Fruit fly (Drosophila melanogaster) whole organism, prepupa: ENCODE results near the gene CG1662.

Source experiments
- Blimp-1 ChIP-seq: fragments of 200-800 bp; sonication (Bioruptor generic); optimal IDR thresholded peaks from 3 replicates; lab custom pipeline; 2017; ENCODE audit warnings: missing biosample characterization, missing genetic modification characterization, mild to moderate bottlenecking, moderate library complexity, missing genetic modification reagents
- CG10669 ChIP-seq: fragments of 200-800 bp; sonication (Bioruptor generic); optimal IDR thresholded peaks from 3 replicates; lab custom pipeline; 2018; ENCODE audit warnings: missing biosample characterization, mild to moderate bottlenecking, missing genetic modification characterization, moderate library complexity
- CG11294 ChIP-seq: fragments of 200-800 bp; sonication (Bioruptor generic); IDR thresholded peaks from 2 replicates; pipeline ENCODE4 v1.3.6; 2022; ENCODE audit warnings: missing biosample characterization, missing genetic modification characterization
- CG11762 ChIP-seq: fragments of 200-800 bp; sonication (Bioruptor generic); optimal IDR thresholded peaks from 3 replicates; lab custom pipeline; 2016; ENCODE audit warnings: missing biosample characterization, missing genetic modification characterization; ENCODE audit not compliant: insufficient read depth
- CG11902 ChIP-seq: fragments of 200-800 bp; sonication (Bioruptor generic); optimal IDR thresholded peaks from 3 replicates; lab custom pipeline; 2016; ENCODE audit warnings: missing biosample characterization, missing genetic modification characterization
- CG15336 ChIP-seq: fragments of 200-800 bp; sonication (Bioruptor generic); IDR thresholded peaks from 2 replicates; pipeline ENCODE4 v1.3.6; 2022; ENCODE audit warnings: missing biosample characterization, missing genetic modification characterization
- CG1621 ChIP-seq: fragments of 200-800 bp; sonication (Bioruptor generic); optimal IDR thresholded peaks from 3 replicates; lab custom pipeline; 2018; ENCODE audit warnings: missing biosample characterization, mild to moderate bottlenecking, missing genetic modification characterization
- CG16779 ChIP-seq: fragments of 200-800 bp; sonication (Bioruptor generic); optimal IDR thresholded peaks from 3 replicates; lab custom pipeline; 2017; ENCODE audit warnings: missing biosample characterization, mild to moderate bottlenecking, missing genetic modification characterization
- CG31627 ChIP-seq: fragments of 200-800 bp; sonication (Bioruptor generic); optimal IDR thresholded peaks from 3 replicates; lab custom pipeline; 2016; ENCODE audit warnings: missing biosample characterization, missing genetic modification characterization
- CG32006 ChIP-seq: fragments of 200-800 bp; sonication (Bioruptor generic); optimal IDR thresholded peaks from 3 replicates; lab custom pipeline; 2017; ENCODE audit warnings: missing biosample characterization, mild to moderate bottlenecking, missing genetic modification characterization
- CG34406 ChIP-seq: fragments of 200-800 bp; sonication (Bioruptor generic); optimal IDR thresholded peaks from 3 replicates; lab custom pipeline; 2016; ENCODE audit warnings: missing biosample characterization, missing genetic modification characterization
- CG3919 ChIP-seq: fragments of 200-800 bp; sonication (Bioruptor generic); optimal IDR thresholded peaks from 3 replicates; lab custom pipeline; 2016; ENCODE audit warnings: missing biosample characterization, missing genetic modification characterization
- CG4318 ChIP-seq: fragments of 200-800 bp; sonication (Bioruptor generic); optimal IDR thresholded peaks from 3 replicates; lab custom pipeline; 2017; ENCODE audit warnings: missing biosample characterization, mild to moderate bottlenecking, missing genetic modification characterization
- CG6163 ChIP-seq: fragments of 200-800 bp; sonication (Bioruptor generic); IDR thresholded peaks from 3 replicates; pipeline ENCODE4 v1.3.6; 2022; ENCODE audit warnings: missing biosample characterization, missing genetic modification characterization
- CG6276 ChIP-seq: fragments of 200-800 bp; sonication (Bioruptor generic); optimal IDR thresholded peaks from 2 replicates; lab custom pipeline; 2017; ENCODE audit warnings: missing biosample characterization, mild to moderate bottlenecking, missing genetic modification characterization
- CG8319 ChIP-seq: fragments of 200-800 bp; sonication (Bioruptor generic); optimal IDR thresholded peaks from 3 replicates; lab custom pipeline; 2016; ENCODE audit warnings: missing biosample characterization, missing genetic modification characterization
- CG8632 ChIP-seq: fragments of 200-800 bp; sonication (Bioruptor generic); optimal IDR thresholded peaks from 3 replicates; lab custom pipeline; 2016; ENCODE audit warnings: missing biosample characterization, missing genetic modification characterization
- Eip78C ChIP-seq: fragments of 200-800 bp; sonication (Bioruptor generic); peaks from one replicate; lab custom pipeline; 2016; ENCODE audit warnings: missing biosample characterization, missing genetic modification characterization
- Eip93F ChIP-seq: fragments of 200-800 bp; sonication (Bioruptor generic); optimal IDR thresholded peaks from 2 replicates; lab custom pipeline; 2016; ENCODE audit warnings: missing biosample characterization, mild to moderate bottlenecking, missing genetic modification characterization
- Ets21C ChIP-seq: fragments of 200-800 bp; sonication (Bioruptor generic); optimal IDR thresholded peaks from 3 replicates; lab custom pipeline; 2016; ENCODE audit warnings: missing biosample characterization, missing genetic modification characterization
- Ets96B ChIP-seq: fragments of 200-800 bp; optimal IDR thresholded peaks from 2 replicates; lab custom pipeline; 2019; ENCODE audit warnings: missing biosample characterization, mild to moderate bottlenecking, missing genetic modification characterization, moderate library complexity
- Gug ChIP-seq: fragments of 200-800 bp; sonication (Bioruptor generic); IDR thresholded peaks from 2 replicates; pipeline ENCODE4 v1.3.6; 2022; ENCODE audit warnings: missing biosample characterization, missing genetic modification characterization
- Hr38 ChIP-seq: sonication (Bioruptor generic); optimal IDR thresholded peaks from 2 replicates; lab custom pipeline; 2016; ENCODE audit warnings: missing biosample characterization, missing genetic modification characterization
- Hr39 ChIP-seq: fragments of 200-800 bp; sonication (Bioruptor generic); optimal IDR thresholded peaks from 2 replicates; lab custom pipeline; 2016; ENCODE audit warnings: missing biosample characterization, missing genetic modification characterization
- OdsH ChIP-seq: fragments of 200-800 bp; sonication (Bioruptor generic); optimal IDR thresholded peaks from 3 replicates; lab custom pipeline; 2016; ENCODE audit warnings: missing biosample characterization, missing genetic modification characterization
- Sox14 ChIP-seq: fragments of 200-800 bp; sonication (Bioruptor generic); optimal IDR thresholded peaks from 3 replicates; lab custom pipeline; 2016; ENCODE audit warnings: missing biosample characterization, missing genetic modification characterization
- Sox15 ChIP-seq: fragments of 200-800 bp; sonication (Bioruptor generic); optimal IDR thresholded peaks from 3 replicates; lab custom pipeline; 2016; ENCODE audit warnings: missing biosample characterization, missing genetic modification characterization
- cyc ChIP-seq: fragments of 200-800 bp; sonication (Bioruptor generic); optimal IDR thresholded peaks from 3 replicates; lab custom pipeline; 2016; ENCODE audit warnings: missing biosample characterization, missing genetic modification characterization
- dac ChIP-seq: fragments of 200-800 bp; sonication (Bioruptor generic); optimal IDR thresholded peaks from 2 replicates; lab custom pipeline; 2017; ENCODE audit warnings: missing biosample characterization, mild to moderate bottlenecking, missing genetic modification characterization
- dsx ChIP-seq: fragments of 200-800 bp; optimal IDR thresholded peaks from 3 replicates; lab custom pipeline; 2019; ENCODE audit warnings: missing biosample characterization, mild to moderate bottlenecking, missing genetic modification characterization, moderate library complexity; ENCODE audit not compliant: poor library complexity, severe bottlenecking
- eg ChIP-seq: fragments of 200-800 bp; sonication (Bioruptor generic); IDR thresholded peaks from 3 replicates; pipeline ENCODE4 v1.3.6; 2022; ENCODE audit warnings: missing biosample characterization, missing genetic modification characterization
- fd59A ChIP-seq: fragments of 200-800 bp; sonication (Bioruptor generic); optimal IDR thresholded peaks from 2 replicates; lab custom pipeline; 2017; ENCODE audit warnings: missing biosample characterization, mild to moderate bottlenecking, missing genetic modification characterization, missing genetic modification reagents
- fd85E ChIP-seq: fragments of 200-800 bp; sonication (Bioruptor generic); optimal IDR thresholded peaks from 3 replicates; lab custom pipeline; 2016; ENCODE audit warnings: missing biosample characterization, missing genetic modification characterization
- fkh ChIP-seq: fragments of 200-800 bp; sonication (Bioruptor generic); optimal IDR thresholded peaks from 3 replicates; lab custom pipeline; 2017; ENCODE audit warnings: missing biosample characterization, mild to moderate bottlenecking, missing genetic modification characterization, moderate library complexity
- lz ChIP-seq: fragments of 200-800 bp; sonication (Bioruptor generic); optimal IDR thresholded peaks from 3 replicates; lab custom pipeline; 2016; ENCODE audit warnings: missing biosample characterization, missing genetic modification characterization
- net ChIP-seq: fragments of 200-800 bp; sonication (Bioruptor generic); optimal IDR thresholded peaks from 3 replicates; lab custom pipeline; 2016; ENCODE audit warnings: missing biosample characterization, missing genetic modification characterization
- pdm3 ChIP-seq: fragments of 200-800 bp; sonication (Bioruptor generic); optimal IDR thresholded peaks from 3 replicates; lab custom pipeline; 2016; ENCODE audit warnings: missing biosample characterization, missing genetic modification characterization
- salr ChIP-seq, 2 experiments: fragments of 200-800 bp; sonication (Bioruptor generic); optimal IDR thresholded peaks; 3 replicates each; lab custom pipeline; 2016 to 2018; ENCODE audit warnings: missing biosample characterization in 2 of 2, missing genetic modification characterization in 2 of 2, mild to moderate bottlenecking in 1 of 2
- spab ChIP-seq: fragments of 200-800 bp; sonication (Bioruptor generic); optimal IDR thresholded peaks from 2 replicates; lab custom pipeline; 2017; ENCODE audit warnings: missing biosample characterization, mild to moderate bottlenecking, missing genetic modification characterization, missing genetic modification reagents
- svp ChIP-seq: fragments of 200-800 bp; sonication (Bioruptor generic); peaks from one replicate; lab custom pipeline; 2016; ENCODE audit warnings: missing biosample characterization, missing genetic modification characterization
- topi ChIP-seq: fragments of 200-800 bp; sonication (Bioruptor generic); optimal IDR thresholded peaks from 3 replicates; lab custom pipeline; 2016; ENCODE audit warnings: missing biosample characterization, missing genetic modification characterization

CG1662 gene

dm6 chrX:13345327-13345726, 42.0 kb upstream of the CG1662 start (continued):
- no peak for TF ChIP-seq CG31627 (GFP tag; lab: Kevin White, UChicago)
- no peak for TF ChIP-seq Gug (GFP tag; lab: Robert Waterston, UW)
- TF ChIP-seq CG16779 (tag; lab: Kevin White, UChicago): peak; percentile 11
- TF ChIP-seq OdsH (GFP tag; lab: Kevin White, UChicago): peak; percentile 28
- TF ChIP-seq CG3919 (GFP tag; lab: Kevin White, UChicago): no peak
- no peak for TF ChIP-seq salr (GFP tag; optimal IDR thresholded peaks at IDR 0.05; lab: Kevin White, UChicago)
- TF ChIP-seq Sox14 (GFP tag; lab: Kevin White, UChicago): no peak
- no peak for TF ChIP-seq CG34406 (GFP tag; lab: Kevin White, UChicago)
- TF ChIP-seq Blimp-1 (GFP tag; lab: Kevin White, UChicago): no peak
- TF ChIP-seq fd85E: no peak
- TF ChIP-seq cyc (GFP tag; lab: Kevin White, UChicago): no peak
- no peak for TF ChIP-seq pdm3
- TF ChIP-seq CG6276: peak; percentile 41
- TF ChIP-seq CG1621: no peak
- TF ChIP-seq Hr38 (GFP tag; lab: Kevin White, UChicago): no peak
- peak; percentile 21; the same call in 1 of the 3 replicates for TF ChIP-seq eg

DNA sequence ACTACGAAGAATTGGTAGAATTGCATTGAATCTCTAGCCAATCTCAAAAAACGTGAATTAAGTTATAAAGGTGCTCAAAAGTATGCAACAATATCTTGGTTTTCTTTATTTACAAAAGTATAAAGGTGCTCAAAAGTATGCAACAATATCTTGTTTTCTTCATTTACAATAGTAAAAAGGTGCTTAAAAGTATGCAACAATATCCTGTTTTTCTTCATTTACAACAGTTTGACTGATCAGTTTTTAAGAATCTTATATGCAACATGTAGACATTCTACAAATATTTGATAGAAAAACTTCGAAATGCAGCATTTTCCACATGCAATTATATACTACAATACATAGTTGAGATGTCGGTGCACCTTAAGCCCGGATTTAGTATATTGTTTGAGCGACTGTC, 40.4 kb upstream of the CG1662 start:
- no peak for TF ChIP-seq fkh
- TF ChIP-seq CG11294 (GFP tag; lab: Robert Waterston, UW): no peak
- TF ChIP-seq CG10669 (GFP tag; lab: Kevin White, UChicago): no peak
- no peak for TF ChIP-seq topi (GFP tag; lab: Kevin White, UChicago)
- no peak for TF ChIP-seq cyc (GFP tag; lab: Kevin White, UChicago)
- no peak for TF ChIP-seq dac (GFP tag; lab: Kevin White, UChicago)
- TF ChIP-seq Hr38 (GFP tag; lab: Kevin White, UChicago): no peak
- TF ChIP-seq Sox15 (GFP tag; lab: Kevin White, UChicago): no peak
- no peak for TF ChIP-seq CG3919 (GFP tag; lab: Kevin White, UChicago)
- TF ChIP-seq pdm3: no peak
- TF ChIP-seq spab (GFP tag; lab: Kevin White, UChicago): no peak
- no peak for TF ChIP-seq Sox14 (GFP tag; lab: Kevin White, UChicago)
- no peak for TF ChIP-seq CG8632 (GFP tag; lab: Kevin White, UChicago)
- no peak for TF ChIP-seq CG6163 (GFP tag; lab: Robert Waterston, UW)

- TF ChIP-seq Eip78C (peak; percentile 37), Eip93F (GFP tag; lab: Kevin White, UChicago) (no peak), Ets21C (GFP tag; lab: Kevin White, UChicago) (no peak), fd59A (GFP tag; lab: Kevin White, UChicago) (no peak), CG11294 (GFP tag; lab: Robert Waterston, UW) (no peak), fd85E (no peak)
- TF ChIP-seq, all 60 proteins: peak for 1
Measured at dm6 chrX:13358240-13358799, 29.0 kb upstream of the CG1662 start.

- TF ChIP-seq dac (GFP tag; lab: Kevin White, UChicago) (no peak), Eip78C (peak; percentile 45)
- TF ChIP-seq, all 60 proteins: peak for 1
Measured at dm6 chrX:13358948-13359347, 28.4 kb upstream of the CG1662 start, which contains the start of gene Syt12. Gene Syt12, plus strand, starts transcription at chrX:13359248.

- TF ChIP-seq Hr38 (GFP tag; lab: Kevin White, UChicago) (no peak), Ets96B (tag; lab: Kevin White, UChicago) (peak; percentile 60), Ets21C (GFP tag; lab: Kevin White, UChicago) (no peak), CG11294 (GFP tag; lab: Robert Waterston, UW) (no peak), dsx (GFP tag; lab: Kevin White, UChicago) (peak; percentile 64), net (GFP tag; lab: Kevin White, UChicago) (no peak), Sox15 (GFP tag; lab: Kevin White, UChicago) (no peak), Eip78C (peak; percentile 70), pdm3 (peak; percentile 22), CG32006 (GFP tag; lab: Kevin White, UChicago) (peak; percentile 21), CG16779 (tag; lab: Kevin White, UChicago) (no peak), CG11902 (GFP tag; lab: Kevin White, UChicago) (no peak), Blimp-1 (GFP tag; lab: Kevin White, UChicago) (no peak), fd85E (no peak), svp (no peak), CG10669 (GFP tag; lab: Kevin White, UChicago) (peak; percentile 49), salr (GFP tag; optimal IDR thresholded peaks at IDR 0.05; lab: Kevin White, UChicago) (no peak), CG4318 (GFP tag; lab: Kevin White, UChicago) (no peak), CG15336 (peak; percentile 66), lz (GFP tag; lab: Kevin White, UChicago) (no peak), eg (0 out of 3 replicates have a peak, but pooled peaks have one; percentile 54), Hr39 (GFP tag; lab: Kevin White, UChicago) (no peak), Eip93F (GFP tag; lab: Kevin White, UChicago) (no peak), CG8319 (GFP tag; lab: Kevin White, UChicago) (no peak), CG11762 (GFP tag; lab: Kevin White, UChicago) (no peak)
Measured at dm6 chrX:13368149-13368548, 19.2 kb upstream of the CG1662 start, which contains the start of gene dmrt11E. Gene dmrt11E, plus strand, starts transcription at chrX:13368191.
